Worm (Caenorhabditis elegans) whole organism, L4 larva: ENCODE data around the gene fbxb-96.
"Not testable (repeated sequence)": the region's sequence is repeated elsewhere in the genome, so short reads cannot be mapped to it uniquely, and the experiment has no call there.

Experiments used
- F26F4.8 ChIP-seq: fragments of 200-800 bp; sonication (Bioruptor generic); conservative IDR thresholded peaks from 2 replicates; pipeline ENCODE4 v1.3.6; 2022; ENCODE audit warnings: missing genetic modification characterization, missing compliant biosample characterization
- F44E2.7 ChIP-seq: fragments of 200-800 bp; sonication (Bioruptor generic); IDR thresholded peaks from 2 replicates; pipeline ENCODE4 v2.1.2; 2022; ENCODE audit warnings: missing genetic modification characterization, missing compliant biosample characterization
- Y48G9A.11 ChIP-seq: fragments of 200-800 bp; sonication (Bioruptor generic); IDR thresholded peaks from 2 replicates; pipeline ENCODE4 v1.3.6; 2022; ENCODE audit warnings: missing genetic modification reagents, missing genetic modification characterization, missing compliant biosample characterization
- ZK337.2 ChIP-seq: fragments of 200-800 bp; sonication (Bioruptor generic); IDR thresholded peaks from 2 replicates; pipeline ENCODE4 v1.3.6; 2022; ENCODE audit warnings: missing genetic modification reagents, missing genetic modification characterization, missing compliant biosample characterization
- aha-1 ChIP-seq: fragments of 150-350 bp; peaks from one replicate; lab custom pipeline; 2014; ENCODE audit warnings: missing biosample characterization, missing genetic modification characterization
- ceh-20 ChIP-seq: fragments of 200-800 bp; sonication (Bioruptor generic); IDR thresholded peaks from 2 replicates; pipeline ENCODE4 v1.3.6; 2022; ENCODE audit warnings: missing genetic modification reagents, missing genetic modification characterization, missing compliant biosample characterization
- ceh-62 ChIP-seq: sonication (generic microtip); optimal IDR thresholded peaks from 2 replicates; lab custom pipeline; 2017; ENCODE audit warnings: missing biosample characterization, missing genetic modification characterization
- cey-2 ChIP-seq: sonication (generic microtip); optimal IDR thresholded peaks from 3 replicates; lab custom pipeline; 2017; ENCODE audit warnings: missing genetic modification characterization, mild to moderate bottlenecking, missing compliant biosample characterization, antibody characterized with exemption, borderline replicate concordance; ENCODE audit not compliant: insufficient read depth
- ctbp-1 ChIP-seq: fragments of 200-800 bp; sonication (Bioruptor generic); IDR thresholded peaks from 2 replicates; pipeline ENCODE4 v1.3.6; 2022; ENCODE audit warnings: missing genetic modification reagents, missing genetic modification characterization, missing compliant biosample characterization
- daf-16 ChIP-seq, 3 experiments: sonication (generic microtip); optimal IDR thresholded peaks; 2 replicates each; lab custom pipeline; 2016 to 2017; ENCODE audit warnings: missing genetic modification characterization in 3 of 3, missing genetic modification reagents in 3 of 3, mild to moderate bottlenecking in 2 of 3, missing compliant biosample characterization in 2 of 3, missing biosample characterization in 1 of 3, moderate library complexity in 1 of 3
- dmd-6 ChIP-seq: fragments of 200-800 bp; sonication (Bioruptor generic); IDR thresholded peaks from 2 replicates; pipeline ENCODE4 v1.3.6; 2022; ENCODE audit warnings: missing genetic modification reagents, missing genetic modification characterization, missing compliant biosample characterization
- dpl-1 ChIP-seq: fragments of 150-350 bp; optimal IDR thresholded peaks from 2 replicates; lab custom pipeline; 2014; ENCODE audit warnings: missing biosample characterization, missing genetic modification reagents, missing genetic modification characterization
- dve-1 ChIP-seq: sonication (generic microtip); optimal IDR thresholded peaks from 2 replicates; lab custom pipeline; 2017; ENCODE audit warnings: antibody characterized with exemption, mild to moderate bottlenecking, missing genetic modification characterization, missing compliant biosample characterization; ENCODE audit not compliant: insufficient read depth
- fkh-10 ChIP-seq: fragments of 150-350 bp; optimal IDR thresholded peaks from 2 replicates; lab custom pipeline; 2014; ENCODE audit warnings: missing biosample characterization, missing genetic modification reagents, missing genetic modification characterization
- fos-1 ChIP-seq: fragments of 150-350 bp; optimal IDR thresholded peaks from 2 replicates; lab custom pipeline; 2014; ENCODE audit warnings: missing biosample characterization, missing genetic modification characterization
- hlh-11 ChIP-seq: fragments of 200-800 bp; sonication (Bioruptor generic); optimal IDR thresholded peaks from 2 replicates; lab custom pipeline; 2018; ENCODE audit warnings: mild to moderate bottlenecking, missing genetic modification characterization, missing compliant biosample characterization
- hlh-30 ChIP-seq: sonication (generic microtip); optimal IDR thresholded peaks from 2 replicates; lab custom pipeline; 2017; ENCODE audit warnings: antibody characterized with exemption, mild to moderate bottlenecking, missing genetic modification characterization, missing compliant biosample characterization; ENCODE audit not compliant: insufficient read depth
- jun-1 ChIP-seq: fragments of 150-350 bp; optimal IDR thresholded peaks from 2 replicates; lab custom pipeline; 2014; ENCODE audit warnings: missing biosample characterization, missing genetic modification reagents, missing genetic modification characterization
- lin-1 ChIP-seq: fragments of 200-800 bp; sonication (Bioruptor generic); IDR thresholded peaks from 2 replicates; pipeline ENCODE4 v1.3.6; 2022; ENCODE audit warnings: missing genetic modification reagents, missing genetic modification characterization, missing compliant biosample characterization
- lin-13 ChIP-seq: fragments of 150-350 bp; optimal IDR thresholded peaks from 2 replicates; lab custom pipeline; 2014; ENCODE audit warnings: missing biosample characterization, missing genetic modification reagents, missing genetic modification characterization
- lin-29 ChIP-seq: fragments of 200-800 bp; sonication (Bioruptor generic); IDR thresholded peaks from 2 replicates; pipeline ENCODE4 v1.3.6; 2022; ENCODE audit warnings: missing genetic modification reagents, missing genetic modification characterization, missing compliant biosample characterization
- mdl-1 ChIP-seq, 2 experiments: fragments of 150-350 bp in 1 of 2; sonication (generic microtip) in 1 of 2; optimal IDR thresholded peaks; 2 replicates each; lab custom pipeline; 2014 to 2017; ENCODE audit warnings: missing biosample characterization in 2 of 2, missing genetic modification characterization in 2 of 2
- mep-1 ChIP-seq: fragments of 150-350 bp; sonication (generic microtip); optimal IDR thresholded peaks from 3 replicates; lab custom pipeline; 2014; ENCODE audit warnings: missing biosample characterization, missing genetic modification characterization
- mes-2 ChIP-seq: sonication (generic microtip); optimal IDR thresholded peaks from 2 replicates; lab custom pipeline; 2016; ENCODE audit warnings: missing genotype, mild to moderate bottlenecking, missing genetic modification characterization, missing compliant biosample characterization; ENCODE audit not compliant: poor library complexity, severe bottlenecking
- mxl-2 ChIP-seq: fragments of 200-800 bp; sonication (Bioruptor generic); conservative IDR thresholded peaks from 2 replicates; pipeline ENCODE4 v1.3.6; 2022; ENCODE audit warnings: missing genetic modification reagents, missing genetic modification characterization, missing compliant biosample characterization
- mxl-3 ChIP-seq: fragments of 200-800 bp; sonication (Bioruptor generic); optimal IDR thresholded peaks from 2 replicates; lab custom pipeline; 2018; ENCODE audit warnings: mild to moderate bottlenecking, missing genetic modification characterization, missing compliant biosample characterization
- nhr-102 ChIP-seq: sonication (generic microtip); optimal IDR thresholded peaks from 2 replicates; lab custom pipeline; 2016; ENCODE audit warnings: mild to moderate bottlenecking, missing genetic modification characterization, moderate library complexity, missing compliant biosample characterization
- nhr-28 ChIP-seq: fragments of 150-350 bp; optimal IDR thresholded peaks from 2 replicates; lab custom pipeline; 2014; ENCODE audit warnings: missing biosample characterization, missing genetic modification characterization
- nhr-6 ChIP-seq: fragments of 150-350 bp; optimal IDR thresholded peaks from 2 replicates; lab custom pipeline; 2014; ENCODE audit warnings: missing biosample characterization, missing genetic modification characterization
- nhr-76 ChIP-seq: fragments of 150-350 bp; optimal IDR thresholded peaks from 2 replicates; lab custom pipeline; 2014; ENCODE audit warnings: missing biosample characterization, missing genetic modification characterization
- nhr-77 ChIP-seq: fragments of 150-350 bp; optimal IDR thresholded peaks from 2 replicates; lab custom pipeline; 2014; ENCODE audit warnings: missing biosample characterization, missing genetic modification characterization
- php-3 ChIP-seq: fragments of 200-800 bp; sonication (Bioruptor generic); IDR thresholded peaks from 2 replicates; pipeline ENCODE4 v1.3.6; 2022; ENCODE audit warnings: missing genetic modification reagents, missing genetic modification characterization, missing compliant biosample characterization
- pqm-1 ChIP-seq: sonication (generic microtip); optimal IDR thresholded peaks from 2 replicates; lab custom pipeline; 2017; ENCODE audit warnings: missing biosample characterization, missing genetic modification characterization
- rbr-2 ChIP-seq: sonication (generic microtip); optimal IDR thresholded peaks from 2 replicates; lab custom pipeline; 2016; ENCODE audit warnings: missing genotype, missing genetic modification characterization, missing compliant biosample characterization
- snpc-4 ChIP-seq: fragments of 150-350 bp; optimal IDR thresholded peaks from 2 replicates; lab custom pipeline; 2014; ENCODE audit warnings: missing biosample characterization, missing genetic modification characterization
- spr-3 ChIP-seq: fragments of 200-800 bp; sonication (Bioruptor generic); optimal IDR thresholded peaks from 2 replicates; lab custom pipeline; 2018; ENCODE audit warnings: mild to moderate bottlenecking, missing genetic modification characterization, missing compliant biosample characterization
- tra-1 ChIP-seq: fragments of 200-800 bp; sonication (Bioruptor generic); IDR thresholded peaks from 2 replicates; pipeline ENCODE4 v1.3.6; 2022; ENCODE audit warnings: missing genetic modification reagents, missing genetic modification characterization, missing compliant biosample characterization
- unc-130 ChIP-seq: sonication (generic microtip); optimal IDR thresholded peaks from 2 replicates; lab custom pipeline; 2016; ENCODE audit warnings: missing genetic modification reagents, missing genetic modification characterization, missing compliant biosample characterization
- zip-11 ChIP-seq: fragments of 200-800 bp; sonication (Bioruptor generic); IDR thresholded peaks from 2 replicates; pipeline ENCODE4 v1.3.6; 2022; ENCODE audit warnings: missing genetic modification characterization, missing compliant biosample characterization
- zip-2 ChIP-seq: fragments of 150-350 bp; optimal IDR thresholded peaks from 2 replicates; lab custom pipeline; 2014; ENCODE audit warnings: missing biosample characterization, missing genetic modification characterization
- ztf-11 ChIP-seq: fragments of 150-350 bp; optimal IDR thresholded peaks from 2 replicates; lab custom pipeline; 2014; ENCODE audit warnings: missing biosample characterization, missing genetic modification characterization
- ztf-7 ChIP-seq: fragments of 150-350 bp; optimal IDR thresholded peaks from 2 replicates; lab custom pipeline; 2014; ENCODE audit warnings: missing biosample characterization, missing genetic modification characterization

The fbxb-96 gene

DNA sequence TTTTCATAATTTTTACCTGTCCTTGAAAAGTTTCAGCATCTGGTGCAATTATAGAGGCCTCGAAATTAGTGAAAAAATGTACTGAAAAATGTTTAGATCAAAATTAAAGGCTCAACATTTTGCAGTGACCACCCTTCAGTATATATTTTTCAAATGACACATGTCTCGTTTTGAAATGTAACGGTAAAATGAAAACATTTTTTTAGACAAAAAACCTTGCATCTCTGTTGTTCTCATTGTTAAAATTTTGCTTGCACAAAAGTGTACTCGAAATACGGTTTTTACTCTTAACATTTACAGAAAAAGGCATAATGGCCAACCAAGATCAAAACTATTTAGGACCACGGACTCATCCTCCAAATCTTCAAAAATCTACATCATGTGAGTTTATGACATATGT lies 25.9 kb downstream of the fbxb-96 start, which contains the start of gene math-41:
Gene math-41, plus strand, starts transcription at position 301 of the 400 bp plus-strand sequence.
- TF ChIP-seq mxl-2 (GFP tag; lab: Robert Waterston, UW); ceh-62 (tag; lab: Kevin White, UChicago); F44E2.7: not testable (repeated sequence)

DNA sequence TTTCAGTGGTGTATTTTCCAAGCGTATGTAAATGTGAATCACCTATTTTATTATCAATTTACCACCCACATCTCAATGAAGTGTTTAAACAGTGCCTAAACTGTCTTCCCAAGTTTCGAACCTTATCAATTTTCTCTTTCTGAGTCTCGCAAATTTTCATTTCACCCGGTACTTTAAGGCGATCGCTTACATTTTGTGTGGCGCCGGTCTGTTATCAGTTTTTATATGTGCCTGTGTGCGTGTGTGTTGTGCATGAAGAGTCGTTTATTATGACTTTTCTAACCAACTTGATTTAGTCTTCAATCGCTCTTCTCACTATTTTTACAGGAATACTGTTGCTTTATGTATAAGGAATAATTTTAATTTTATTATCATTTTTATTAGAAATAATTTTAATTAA lies 26.6 kb downstream of the fbxb-96 start:
- peak; percentile 61 for TF ChIP-seq dmd-6
- TF ChIP-seq pqm-1 (tag; lab: Kevin White, UChicago) = peak; percentile 19
- 0 out of 2 replicates have a peak, but pooled peaks have one; percentile 32 for TF ChIP-seq php-3
- peak; percentile 16 for TF ChIP-seq hlh-11 (tag; lab: Kevin White, UChicago)

DNA sequence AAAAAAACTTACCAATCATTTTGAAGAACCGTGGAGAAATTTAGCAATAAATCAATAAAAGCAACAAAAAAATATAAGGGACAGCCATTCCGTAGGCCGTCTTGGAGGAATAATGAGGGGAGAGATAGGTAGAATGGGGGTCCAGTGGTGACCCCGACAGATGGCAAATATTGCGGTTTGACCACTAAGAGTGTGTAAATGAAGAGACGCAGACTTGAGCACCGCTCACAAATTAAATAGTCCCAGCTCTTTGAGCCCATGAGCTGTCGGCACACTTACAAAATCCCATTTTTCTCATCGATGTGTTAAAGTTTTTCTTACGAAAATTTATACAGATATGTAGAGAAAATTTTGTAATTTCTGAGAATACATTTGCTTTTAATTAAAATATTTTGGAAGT lies 29.4 kb downstream of the fbxb-96 start, which contains the start of gene fbxa-3:
Gene fbxa-3, minus strand, starts transcription at position 101 of the 400 bp plus-strand sequence.
- TF ChIP-seq lin-13 (GFP tag; lab: Kevin White, UChicago) (no peak), pqm-1 (tag; lab: Kevin White, UChicago) (no peak), hlh-11 (tag; lab: Kevin White, UChicago) (no peak), cey-2 (tag; lab: Kevin White, UChicago) (no peak), nhr-77 (tag; lab: Kevin White, UChicago) (no peak), zip-11 (GFP tag; lab: Robert Waterston, UW) (no peak)

DNA sequence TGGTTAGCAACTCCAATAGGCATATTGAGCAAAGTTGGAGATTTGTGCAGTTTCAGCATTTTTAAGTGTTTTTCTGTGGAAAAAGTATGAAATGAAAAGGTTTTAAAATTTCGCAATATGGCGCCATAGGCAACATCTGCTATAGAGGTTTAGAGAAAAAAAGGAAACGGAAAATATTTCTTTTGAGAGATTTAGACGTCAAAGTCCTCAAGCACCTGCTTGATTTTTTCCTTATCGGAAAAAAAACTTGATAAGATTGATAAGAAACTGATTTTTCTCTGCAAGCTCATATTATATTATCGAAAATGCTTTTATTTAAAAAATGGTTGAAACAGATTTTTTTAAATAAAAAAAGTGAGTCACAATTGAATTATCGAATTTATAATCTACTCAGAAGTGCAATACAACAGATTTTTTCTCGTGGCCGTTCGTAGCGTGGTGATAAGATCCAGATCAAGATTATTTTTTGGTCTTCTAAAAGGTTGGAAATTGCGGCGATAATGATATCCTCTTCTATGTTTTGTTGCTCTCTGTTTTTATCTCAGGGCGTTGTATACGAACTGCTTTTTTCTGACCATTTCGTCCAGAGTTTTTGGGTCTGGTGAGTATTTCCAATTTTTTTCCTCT lies 30.1 kb downstream of the fbxb-96 start, which contains the start of gene fbxc-19:
Gene fbxc-19, plus strand, starts transcription at position 536 of the 627 bp plus-strand sequence.
- no peak for TF ChIP-seq daf-16 (GFP tag; optimal IDR thresholded peaks at IDR 0.05; lab: Kevin White, UChicago)
- TF ChIP-seq daf-16 (tag; optimal IDR thresholded peaks at IDR 0.05; lab: Kevin White, UChicago) = peak; percentile 92
- peak; percentile 99 for TF ChIP-seq zip-2 (tag; lab: Kevin White, UChicago)
- TF ChIP-seq ceh-20 (GFP tag; lab: Robert Waterston, UW) = no peak
- no peak for TF ChIP-seq fos-1 (tag; lab: Kevin White, UChicago)
- TF ChIP-seq mdl-1 (tag; optimal IDR thresholded peaks at IDR 0.05; lab: Kevin White, UChicago) = peak in 1 of 2 experiments; percentile 59
- peak; percentile 27 for TF ChIP-seq dpl-1 (GFP tag; lab: Kevin White, UChicago)
- TF ChIP-seq lin-1 = peak; percentile 44; the same call in 1 of the 2 replicates
- no peak for TF ChIP-seq snpc-4
- no peak for TF ChIP-seq unc-130 (GFP tag; lab: Kevin White, UChicago)
- no peak for TF ChIP-seq mep-1 (tag; lab: Kevin White, UChicago)
- TF ChIP-seq fkh-10 (GFP tag; lab: Kevin White, UChicago) = no peak
- TF ChIP-seq lin-29 = no peak
- peak; percentile 72 for TF ChIP-seq nhr-6 (tag; lab: Kevin White, UChicago)
- no peak for TF ChIP-seq F26F4.8 (GFP tag; lab: Robert Waterston, UW)
- TF ChIP-seq nhr-102 = peak; percentile 50
- peak; percentile 84 for TF ChIP-seq dve-1 (tag; lab: Kevin White, UChicago)
- no peak for TF ChIP-seq Y48G9A.11 (GFP tag; lab: Robert Waterston, UW)
- peak; percentile 40 for TF ChIP-seq jun-1 (tag; lab: Kevin White, UChicago)
- TF ChIP-seq ztf-11 (tag; lab: Kevin White, UChicago) = no peak
- TF ChIP-seq ctbp-1 (GFP tag; lab: Robert Waterston, UW) = no peak
- TF ChIP-seq nhr-76 (tag; lab: Kevin White, UChicago) = no peak
- TF ChIP-seq mxl-3 (GFP tag; lab: Kevin White, UChicago) = peak; percentile 14
- TF ChIP-seq F44E2.7 = no peak
- peak; percentile 69 for TF ChIP-seq hlh-30
- no peak for TF ChIP-seq spr-3 (GFP tag; lab: Kevin White, UChicago)
- peak; percentile 83 for TF ChIP-seq nhr-28
- TF ChIP-seq hlh-11 (tag; lab: Kevin White, UChicago) = peak; percentile 95
- peak; percentile 86 for TF ChIP-seq nhr-77 (tag; lab: Kevin White, UChicago)
- TF ChIP-seq ztf-7 (tag; lab: Kevin White, UChicago) = peak; percentile 90
- peak; percentile 47 for TF ChIP-seq mes-2 (tag; lab: Kevin White, UChicago)
- TF ChIP-seq dmd-6 = peak; percentile 90
- no peak for TF ChIP-seq rbr-2
- TF ChIP-seq pqm-1 (tag; lab: Kevin White, UChicago) = peak; percentile 87
- peak; percentile 87 for TF ChIP-seq php-3
- peak; percentile 78 for TF ChIP-seq aha-1 (tag; lab: Kevin White, UChicago)
- peak; percentile 92 for TF ChIP-seq tra-1 (GFP tag; lab: Robert Waterston, UW)
- no peak for TF ChIP-seq ZK337.2 (GFP tag; lab: Robert Waterston, UW)
